Fruit fly (Drosophila melanogaster) whole organism, prepupa: Measurements from ENCODE around the gene Scgbeta.

Experiments used
- CG34406 ChIP-seq: fragments of 200-800 bp; sonication (Bioruptor generic); optimal IDR thresholded peaks from 3 replicates; lab custom pipeline; 2016; ENCODE audit warnings: missing biosample characterization, missing genetic modification characterization
- CG8319 ChIP-seq: fragments of 200-800 bp; sonication (Bioruptor generic); optimal IDR thresholded peaks from 3 replicates; lab custom pipeline; 2016; ENCODE audit warnings: missing biosample characterization, missing genetic modification characterization
- Hr39 ChIP-seq: fragments of 200-800 bp; sonication (Bioruptor generic); optimal IDR thresholded peaks from 2 replicates; lab custom pipeline; 2016; ENCODE audit warnings: missing biosample characterization, missing genetic modification characterization
- Lpt ChIP-seq: fragments of 200-800 bp; sonication (Bioruptor generic); optimal IDR thresholded peaks from 3 replicates; lab custom pipeline; 2016; ENCODE audit warnings: missing biosample characterization, missing genetic modification characterization
- OdsH ChIP-seq: fragments of 200-800 bp; sonication (Bioruptor generic); optimal IDR thresholded peaks from 3 replicates; lab custom pipeline; 2016; ENCODE audit warnings: missing biosample characterization, missing genetic modification characterization
- Sox15 ChIP-seq: fragments of 200-800 bp; sonication (Bioruptor generic); optimal IDR thresholded peaks from 3 replicates; lab custom pipeline; 2016; ENCODE audit warnings: missing biosample characterization, missing genetic modification characterization
- achi ChIP-seq: fragments of 200-800 bp; sonication (Bioruptor generic); optimal IDR thresholded peaks from 3 replicates; lab custom pipeline; 2016; ENCODE audit warnings: missing biosample characterization, missing genetic modification characterization
- cyc ChIP-seq: fragments of 200-800 bp; sonication (Bioruptor generic); optimal IDR thresholded peaks from 3 replicates; lab custom pipeline; 2016; ENCODE audit warnings: missing biosample characterization, missing genetic modification characterization
- fd59A ChIP-seq: fragments of 200-800 bp; sonication (Bioruptor generic); optimal IDR thresholded peaks from 2 replicates; lab custom pipeline; 2017; ENCODE audit warnings: missing biosample characterization, mild to moderate bottlenecking, missing genetic modification characterization, missing genetic modification reagents
- fd85E ChIP-seq: fragments of 200-800 bp; sonication (Bioruptor generic); optimal IDR thresholded peaks from 3 replicates; lab custom pipeline; 2016; ENCODE audit warnings: missing biosample characterization, missing genetic modification characterization
- spab ChIP-seq: fragments of 200-800 bp; sonication (Bioruptor generic); optimal IDR thresholded peaks from 2 replicates; lab custom pipeline; 2017; ENCODE audit warnings: missing biosample characterization, mild to moderate bottlenecking, missing genetic modification characterization, missing genetic modification reagents
- ss ChIP-seq, 2 experiments: fragments of 200-800 bp; sonication (Bioruptor generic); optimal IDR thresholded peaks; 2 replicates in 1 of 2; 3 replicates in 1 of 2; lab custom pipeline; 2017 to 2018; ENCODE audit warnings: mild to moderate bottlenecking in 2 of 2, missing biosample characterization in 2 of 2, missing genetic modification characterization in 2 of 2, moderate library complexity in 1 of 2

dm6 chr3R:12381130-12381700 is 41.0 kb downstream of the Scgbeta start:
- TF ChIP-seq Sox15 (GFP tag; lab: Kevin White, UChicago), result no peak
- no peak for TF ChIP-seq spab (GFP tag; lab: Kevin White, UChicago)
- peak; percentile 45 for TF ChIP-seq Lpt (GFP tag; lab: Kevin White, UChicago)
- TF ChIP-seq fd59A (GFP tag; lab: Kevin White, UChicago), result no peak
- no peak for TF ChIP-seq Hr39 (GFP tag; lab: Kevin White, UChicago)
- TF ChIP-seq cyc (GFP tag; lab: Kevin White, UChicago), result no peak
- TF ChIP-seq OdsH, result no peak
- TF ChIP-seq CG34406 (GFP tag; lab: Kevin White, UChicago), result no peak
- TF ChIP-seq achi (GFP tag; lab: Kevin White, UChicago), result peak; percentile 27
- TF ChIP-seq ss (GFP tag; optimal IDR thresholded peaks at IDR 0.05; lab: Kevin White, UChicago), result no peak
- no peak for TF ChIP-seq CG8319 (GFP tag; lab: Kevin White, UChicago)
- TF ChIP-seq fd85E (GFP tag; lab: Kevin White, UChicago), result no peak
